Worm (Caenorhabditis elegans) whole organism, L3 larva: Measurements from ENCODE around the gene mvb-12.

Experiments used
- aly-2 ChIP-seq: fragments of 150-350 bp; optimal IDR thresholded peaks from 2 replicates; lab custom pipeline; 2014; ENCODE audit warnings: missing biosample characterization, missing genetic modification characterization
- ama-1 ChIP-seq: fragments of 150-350 bp; optimal IDR thresholded peaks from 2 replicates; lab custom pipeline; 2018
- ceh-82 ChIP-seq: fragments of 150-350 bp; optimal IDR thresholded peaks from 2 replicates; lab custom pipeline; 2014; ENCODE audit warnings: missing biosample characterization, missing genetic modification characterization
- lin-39 ChIP-seq: fragments of 150-350 bp; optimal IDR thresholded peaks from 2 replicates; lab custom pipeline; 2018; ENCODE audit warnings: missing biosample characterization, missing genetic modification reagents, missing genetic modification characterization
- nhr-11 ChIP-seq: fragments of 150-350 bp; optimal IDR thresholded peaks from 2 replicates; lab custom pipeline; 2014; ENCODE audit warnings: missing biosample characterization, missing genetic modification characterization
- nhr-12 ChIP-seq: fragments of 150-350 bp; optimal IDR thresholded peaks from 2 replicates; lab custom pipeline; 2014; ENCODE audit warnings: missing biosample characterization, missing genetic modification characterization
- nhr-237 ChIP-seq: fragments of 150-350 bp; optimal IDR thresholded peaks from 2 replicates; lab custom pipeline; 2014; ENCODE audit warnings: missing biosample characterization, missing genetic modification characterization
- nhr-28 ChIP-seq: fragments of 150-350 bp; optimal IDR thresholded peaks from 2 replicates; lab custom pipeline; 2014; ENCODE audit warnings: missing biosample characterization, missing genetic modification characterization
- nhr-43 ChIP-seq: sonication (generic microtip); optimal IDR thresholded peaks from 2 replicates; lab custom pipeline; 2016; ENCODE audit warnings: mild to moderate bottlenecking, missing genetic modification characterization, missing compliant biosample characterization; ENCODE audit not compliant: poor library complexity, severe bottlenecking
- nhr-77 ChIP-seq: fragments of 150-350 bp; optimal IDR thresholded peaks from 2 replicates; lab custom pipeline; 2014; ENCODE audit warnings: missing biosample characterization, missing genetic modification characterization
- tbx-2 ChIP-seq: sonication (generic microtip); optimal IDR thresholded peaks from 2 replicates; lab custom pipeline; 2016; ENCODE audit warnings: mild to moderate bottlenecking, missing genetic modification characterization, missing compliant biosample characterization
- unc-62 ChIP-seq: fragments of 150-350 bp; sonication (generic microtip); optimal IDR thresholded peaks from 4 replicates; lab custom pipeline; 2014; ENCODE audit warnings: missing biosample characterization, missing genetic modification reagents, missing genetic modification characterization

- no peak for TF ChIP-seq nhr-237 (tag; lab: Kevin White, UChicago)
- TF ChIP-seq ama-1 = no peak
- no peak for TF ChIP-seq nhr-28 (tag; lab: Kevin White, UChicago)
- no peak for TF ChIP-seq nhr-11 (tag; lab: Kevin White, UChicago)
- TF ChIP-seq ceh-82 (tag; lab: Kevin White, UChicago) = no peak
- TF ChIP-seq unc-62 (GFP tag; lab: Kevin White, UChicago) = no peak
- no peak for TF ChIP-seq nhr-77 (tag; lab: Kevin White, UChicago)
- TF ChIP-seq tbx-2 = no peak
- TF ChIP-seq nhr-43 (tag; lab: Kevin White, UChicago) = no peak
- no peak for TF ChIP-seq nhr-12 (tag; lab: Kevin White, UChicago)
- TF ChIP-seq lin-39 = no peak
- no peak for TF ChIP-seq aly-2 (tag; lab: Kevin White, UChicago)
These were observed 46.4 kb upstream of the mvb-12 start, which contains the start of gene tag-321 for ce11 chrIV:7783801-7784411.
